Worm (Caenorhabditis elegans) whole organism, midembryonic: ENCODE results near the gene F46B6.12.

Experiments used
- T22C8.4 ChIP-seq: fragments of 200-800 bp; sonication (Bioruptor generic); IDR thresholded peaks from 2 replicates; pipeline ENCODE4 v1.3.6; 2022; ENCODE audit warnings: missing genetic modification characterization, missing compliant biosample characterization
- cog-1 ChIP-seq: sonication (generic microtip); optimal IDR thresholded peaks from 2 replicates; lab custom pipeline; 2016; ENCODE audit warnings: missing genetic modification characterization, missing compliant biosample characterization
- flt-1 ChIP-seq: fragments of 200-800 bp; sonication (Bioruptor generic); IDR thresholded peaks from 2 replicates; pipeline ENCODE4 v1.3.6; 2022; ENCODE audit warnings: missing genetic modification characterization, missing compliant biosample characterization
- klf-2 ChIP-seq: fragments of 200-800 bp; sonication (Bioruptor generic); conservative IDR thresholded peaks from 2 replicates; pipeline ENCODE4 v1.3.6; 2022; ENCODE audit warnings: missing genetic modification reagents, missing genetic modification characterization, missing compliant biosample characterization
- med-1 ChIP-seq: sonication (generic microtip); optimal IDR thresholded peaks from 2 replicates; lab custom pipeline; 2017; ENCODE audit warnings: missing genetic modification characterization, mild to moderate bottlenecking, missing compliant biosample characterization, antibody characterized with exemption, missing genetic modification reagents; ENCODE audit not compliant: insufficient read depth
- tab-1 ChIP-seq: fragments of 200-800 bp; sonication (Bioruptor generic); IDR thresholded peaks from 2 replicates; pipeline ENCODE4 v1.3.6; 2022; ENCODE audit warnings: missing genetic modification characterization, missing compliant biosample characterization
- ztf-23 ChIP-seq: fragments of 200-800 bp; sonication (Bioruptor generic); IDR thresholded peaks from 2 replicates; pipeline ENCODE4 v1.3.6; 2022; ENCODE audit warnings: missing genetic modification reagents, missing genetic modification characterization, missing compliant biosample characterization
- ztf-29 ChIP-seq: fragments of 200-800 bp; sonication (Bioruptor generic); IDR thresholded peaks from 2 replicates; pipeline ENCODE4 v1.3.6; 2022; ENCODE audit warnings: missing genetic modification reagents, missing genetic modification characterization, missing compliant biosample characterization

DNA sequence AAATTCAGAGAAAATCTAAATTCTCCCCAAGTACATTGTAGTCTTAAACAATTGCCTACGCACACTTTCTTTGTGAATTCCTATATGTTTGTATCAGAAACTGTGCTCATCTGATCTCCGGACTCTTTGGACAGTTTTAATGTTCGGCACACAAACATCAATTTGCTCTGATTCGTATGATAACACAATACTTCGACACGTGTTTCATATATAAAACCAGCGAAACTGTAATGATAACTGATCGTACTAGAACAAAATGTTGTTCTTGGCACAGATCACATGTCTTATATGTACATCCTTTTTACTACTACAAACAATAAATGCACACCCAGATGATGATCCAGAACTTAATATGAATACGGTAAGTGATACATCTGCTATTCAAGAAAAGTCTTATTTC, 15.7 kb upstream of the F46B6.12 start, which contains the start of gene lipl-2:
- TF ChIP-seq flt-1 (GFP tag; lab: Robert Waterston, UW) (no peak), ztf-29 (GFP tag; lab: Robert Waterston, UW) (no peak), ztf-23 (GFP tag; lab: Robert Waterston, UW) (no peak), cog-1 (tag; lab: Kevin White, UChicago) (no peak), med-1 (GFP tag; lab: Kevin White, UChicago) (no peak), klf-2 (GFP tag; lab: Robert Waterston, UW) (no peak), T22C8.4 (GFP tag; lab: Robert Waterston, UW) (no peak), tab-1 (GFP tag; lab: Robert Waterston, UW) (no peak)
